Worm (Caenorhabditis elegans): ENCODE data around the gene C31H1.1.

Gene C31H1.1

DNA sequence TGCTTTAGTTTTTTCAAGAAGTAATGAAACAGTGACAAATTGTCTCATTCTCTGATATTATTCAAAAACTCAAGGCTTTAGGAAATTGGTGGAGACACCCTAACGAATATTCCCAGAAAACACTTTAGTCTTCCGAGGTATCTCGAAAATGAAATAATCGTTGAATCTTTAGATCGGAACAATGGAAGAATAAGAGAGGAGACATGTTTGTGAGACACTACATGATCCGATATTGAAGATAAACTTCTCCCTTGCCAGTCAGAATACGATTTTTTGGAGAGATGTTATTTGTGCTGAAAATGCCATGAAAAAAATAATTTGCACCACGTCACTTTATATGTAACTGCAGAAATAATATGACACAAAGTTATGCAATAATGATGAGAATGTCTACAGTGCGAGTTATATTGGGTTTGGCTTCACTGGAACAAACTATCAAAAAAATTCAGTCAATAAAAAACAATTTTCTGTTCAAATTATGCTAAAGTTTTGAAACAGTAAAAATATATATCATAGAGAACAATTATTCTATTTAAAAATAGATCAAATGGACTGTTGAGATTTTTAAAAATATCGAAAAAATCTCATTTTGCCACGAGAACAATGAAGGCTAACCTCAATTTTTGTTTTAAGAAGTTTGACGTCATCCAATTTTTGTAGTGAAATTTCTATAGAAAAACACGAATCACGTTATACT is 35.9 kb upstream of the C31H1.1 start:
- TF ChIP-seq elt-1 (tag; optimal IDR thresholded peaks at IDR 0.05) (peak; percentile 68), nhr-28 (tag; optimal IDR thresholded peaks at IDR 0.05) (no peak)

DNA sequence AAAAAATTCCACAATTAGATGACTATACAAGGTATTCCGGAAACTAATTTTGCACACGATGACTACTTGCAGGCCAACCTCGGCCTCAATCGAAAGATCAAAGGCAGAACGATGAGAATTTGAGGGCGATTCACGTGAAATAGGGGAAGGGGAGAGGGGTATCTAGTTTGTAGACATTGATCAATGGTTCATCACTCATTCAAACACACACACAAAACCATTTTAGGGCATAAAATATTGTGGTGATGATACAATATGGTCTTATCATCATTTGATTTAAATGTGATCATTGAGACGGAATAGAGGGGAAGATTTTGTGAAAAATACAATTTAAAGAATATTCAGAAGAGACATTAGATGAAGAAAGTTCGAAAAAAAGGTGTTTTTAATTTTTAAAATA is 34.5 kb upstream of the C31H1.1 start:
- no peak for TF ChIP-seq ceh-82 (tag; optimal IDR thresholded peaks at IDR 0.05)
- TF ChIP-seq nhr-28 (tag; optimal IDR thresholded peaks at IDR 0.05), result no peak
- TF ChIP-seq ceh-9 (tag; optimal IDR thresholded peaks at IDR 0.05), result no peak
- TF ChIP-seq elt-1 (tag; optimal IDR thresholded peaks at IDR 0.05), result no peak
- TF ChIP-seq mml-1 (tag; optimal IDR thresholded peaks at IDR 0.05), result peak; percentile 6
- TF ChIP-seq jun-1 (tag; optimal IDR thresholded peaks at IDR 0.05), result peak; percentile 59
- TF ChIP-seq unc-62 (GFP tag; optimal IDR thresholded peaks at IDR 0.05), result no peak
- TF ChIP-seq nhr-25 (tag; optimal IDR thresholded peaks at IDR 0.05), result peak; percentile 10
- no peak for TF ChIP-seq nhr-12 (tag; optimal IDR thresholded peaks at IDR 0.05)
- no peak for TF ChIP-seq R02D3.7 (tag; optimal IDR thresholded peaks at IDR 0.05)
- TF ChIP-seq elt-2 (tag; optimal IDR thresholded peaks at IDR 0.05), result peak; percentile 67
- peak; percentile 22 for TF ChIP-seq nhr-43 (tag; optimal IDR thresholded peaks at IDR 0.05; ENCODE audit: poor library complexity, severe bottlenecking)
- no peak for TF ChIP-seq nhr-23 (tag; optimal IDR thresholded peaks at IDR 0.05)
- TF ChIP-seq pqm-1 (tag; optimal IDR thresholded peaks at IDR 0.05), result peak; percentile 89

DNA sequence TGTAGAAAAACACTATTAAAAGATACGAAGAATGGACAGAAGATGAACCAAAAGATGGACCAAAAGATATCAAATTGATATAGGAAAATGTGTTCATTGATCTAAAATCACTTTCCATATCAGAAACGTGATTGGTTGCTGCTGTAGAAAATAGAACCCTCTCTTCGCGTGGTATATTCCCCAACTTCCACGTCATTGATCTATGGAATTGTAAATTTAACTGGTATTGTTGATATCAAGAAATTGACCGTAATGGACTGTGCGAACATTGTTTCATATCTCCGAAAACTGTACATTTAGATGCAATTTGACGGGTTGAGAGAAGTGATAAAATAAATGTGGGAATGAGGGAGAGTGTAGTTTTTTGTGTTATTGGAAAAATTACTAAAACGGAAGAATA is 32.9 kb upstream of the C31H1.1 start:
- TF ChIP-seq ceh-28 (tag; optimal IDR thresholded peaks at IDR 0.05) (no peak), elt-1 (tag; optimal IDR thresholded peaks at IDR 0.05) (no peak), nhr-67 (tag; optimal IDR thresholded peaks at IDR 0.05) (no peak), R02D3.7 (tag; optimal IDR thresholded peaks at IDR 0.05) (no peak), fos-1 (tag; optimal IDR thresholded peaks at IDR 0.05) (no peak), sea-2 (GFP tag; optimal IDR thresholded peaks at IDR 0.05) (no peak), egl-27 (tag; optimal IDR thresholded peaks at IDR 0.05) (peak; percentile 39), pha-4 (tag; optimal IDR thresholded peaks at IDR 0.05) (no peak), nhr-23 (tag; optimal IDR thresholded peaks at IDR 0.05) (peak; percentile 88), ceh-9 (tag; optimal IDR thresholded peaks at IDR 0.05) (no peak), ama-1 (optimal IDR thresholded peaks at IDR 0.05) (no peak), nhr-11 (tag; optimal IDR thresholded peaks at IDR 0.05) (no peak), elt-3 (tag; optimal IDR thresholded peaks at IDR 0.05) (peak in 2 of 3 experiments; percentile 41 to 92), lsy-12 (tag; optimal IDR thresholded peaks at IDR 0.05) (no peak), tbx-2 (tag; optimal IDR thresholded peaks at IDR 0.05) (no peak), daf-12 (tag; optimal IDR thresholded peaks at IDR 0.05) (no peak), zag-1 (tag; optimal IDR thresholded peaks at IDR 0.05) (no peak), nhr-77 (tag; optimal IDR thresholded peaks at IDR 0.05) (no peak), ceh-16 (tag; optimal IDR thresholded peaks at IDR 0.05) (no peak), snpc-4 (tag; optimal IDR thresholded peaks at IDR 0.05) (no peak), nhr-237 (tag; optimal IDR thresholded peaks at IDR 0.05) (no peak), pqm-1 (tag; optimal IDR thresholded peaks at IDR 0.05) (peak; percentile 58), unc-62 (GFP tag; optimal IDR thresholded peaks at IDR 0.05) (no peak), aly-2 (tag; optimal IDR thresholded peaks at IDR 0.05) (no peak), eor-1 (tag; optimal IDR thresholded peaks at IDR 0.05) (no peak), fkh-10 (GFP tag; optimal IDR thresholded peaks at IDR 0.05) (no peak), ZK546.5 (tag; optimal IDR thresholded peaks at IDR 0.05) (no peak), nhr-25 (tag; optimal IDR thresholded peaks at IDR 0.05) (peak; percentile 50), mdl-1 (tag; optimal IDR thresholded peaks at IDR 0.05) (no peak), ceh-82 (tag; optimal IDR thresholded peaks at IDR 0.05) (no peak), egl-5 (tag; optimal IDR thresholded peaks at IDR 0.05) (no peak), unc-39 (tag; optimal IDR thresholded peaks at IDR 0.05) (no peak), nhr-28 (tag; optimal IDR thresholded peaks at IDR 0.05) (no peak), lin-39 (tag; optimal IDR thresholded peaks at IDR 0.05) (no peak), jun-1 (tag; optimal IDR thresholded peaks at IDR 0.05) (peak; percentile 42), nhr-12 (tag; optimal IDR thresholded peaks at IDR 0.05) (no peak), fkh-2 (tag; optimal IDR thresholded peaks at IDR 0.05) (no peak), nfya-1 (tag; optimal IDR thresholded peaks at IDR 0.05; ENCODE audit: insufficient read depth) (peak; percentile 41), nhr-76 (tag; optimal IDR thresholded peaks at IDR 0.05) (peak; percentile 29), ztf-11 (tag; optimal IDR thresholded peaks at IDR 0.05) (no peak), ztf-4 (tag; optimal IDR thresholded peaks at IDR 0.05) (no peak), skn-1 (tag; optimal IDR thresholded peaks at IDR 0.05) (no peak), elt-2 (tag; optimal IDR thresholded peaks at IDR 0.05) (peak; percentile 31), nhr-43 (tag; optimal IDR thresholded peaks at IDR 0.05; ENCODE audit: poor library complexity, severe bottlenecking) (peak; percentile 94), hmg-11 (tag; optimal IDR thresholded peaks at IDR 0.05) (no peak), lin-15B (tag; optimal IDR thresholded peaks at IDR 0.05) (no peak), mml-1 (tag; optimal IDR thresholded peaks at IDR 0.05) (no peak)
